Fruit fly (Drosophila melanogaster) whole organism, embryonic: ENCODE measurements around the gene Fmr1.
A peak's percentile ranks its signal among the peaks of the same experiment; 100 is the strongest.

Experiments used
- Ada2b ChIP-seq: fragments of 200-800 bp; sonication (Bioruptor generic); IDR thresholded peaks from 2 replicates; pipeline ENCODE4 v1.3.6; 2022; ENCODE audit warnings: missing biosample characterization, missing genetic modification characterization
- Bdp1 ChIP-seq: fragments of 200-800 bp; sonication (Bioruptor generic); optimal IDR thresholded peaks from 3 replicates; lab custom pipeline; 2016; ENCODE audit warnings: missing biosample characterization, missing genetic modification characterization
- CG10274 ChIP-seq: fragments of 200-800 bp; sonication (Bioruptor generic); optimal IDR thresholded peaks from 3 replicates; lab custom pipeline; 2017; ENCODE audit warnings: missing biosample characterization, mild to moderate bottlenecking, missing genetic modification characterization
- CG10959 ChIP-seq: fragments of 200-800 bp; sonication (Bioruptor generic); IDR thresholded peaks from 2 replicates; pipeline ENCODE4 v1.3.6; 2022; ENCODE audit warnings: missing biosample characterization, missing genetic modification characterization
- CG11085 ChIP-seq: fragments of 200-800 bp; sonication (Bioruptor generic); IDR thresholded peaks from 2 replicates; pipeline ENCODE4 v1.3.6; 2022; ENCODE audit warnings: missing biosample characterization, missing genetic modification characterization
- CG11695 ChIP-seq: fragments of 200-800 bp; sonication (Bioruptor generic); IDR thresholded peaks from 3 replicates; pipeline ENCODE4 v1.3.6; 2022; ENCODE audit warnings: missing biosample characterization, missing genetic modification characterization
- CG12219 ChIP-seq: fragments of 200-800 bp; sonication (Bioruptor generic); optimal IDR thresholded peaks from 3 replicates; lab custom pipeline; 2018; ENCODE audit warnings: missing biosample characterization, mild to moderate bottlenecking, missing genetic modification characterization
- CG12659 ChIP-seq: fragments of 200-800 bp; sonication (Bioruptor generic); optimal IDR thresholded peaks from 3 replicates; lab custom pipeline; 2017; ENCODE audit warnings: mild to moderate bottlenecking, missing biosample characterization, missing genetic modification reagents, missing genetic modification characterization
- CG12744 ChIP-seq: fragments of 200-800 bp; sonication (Bioruptor generic); optimal IDR thresholded peaks from 2 replicates; lab custom pipeline; 2016; ENCODE audit warnings: missing biosample characterization, missing genetic modification characterization
- CG13624 ChIP-seq: fragments of 200-800 bp; sonication (Bioruptor generic); optimal IDR thresholded peaks from 2 replicates; lab custom pipeline; 2016; ENCODE audit warnings: missing biosample characterization, missing genetic modification characterization
- CG14965 ChIP-seq: fragments of 200-800 bp; sonication (Bioruptor generic); optimal IDR thresholded peaks from 2 replicates; lab custom pipeline; 2016; ENCODE audit warnings: missing biosample characterization, missing genetic modification characterization, borderline replicate concordance
- CG1529 ChIP-seq: fragments of 200-800 bp; sonication (Bioruptor generic); optimal IDR thresholded peaks from 3 replicates; lab custom pipeline; 2018; ENCODE audit warnings: missing biosample characterization, missing genetic modification characterization
- CG1603 ChIP-seq: fragments of 200-800 bp; sonication (Bioruptor generic); optimal IDR thresholded peaks from 2 replicates; lab custom pipeline; 2019; ENCODE audit warnings: missing biosample characterization, mild to moderate bottlenecking, missing genetic modification characterization, moderate library complexity
- CG17385 ChIP-seq: fragments of 200-800 bp; sonication (Bioruptor generic); optimal IDR thresholded peaks from 3 replicates; lab custom pipeline; 2018; ENCODE audit warnings: missing biosample characterization, mild to moderate bottlenecking, missing genetic modification characterization
- CG17612 ChIP-seq: fragments of 200-800 bp; sonication (Bioruptor generic); IDR thresholded peaks from 2 replicates; pipeline ENCODE4 v1.3.6; 2022; ENCODE audit warnings: missing biosample characterization, missing genetic modification characterization
- CG17802 ChIP-seq: fragments of 200-800 bp; sonication (Bioruptor generic); optimal IDR thresholded peaks from 2 replicates; lab custom pipeline; 2018; ENCODE audit warnings: missing biosample characterization, mild to moderate bottlenecking, missing genetic modification characterization, moderate library complexity
- CG2678 ChIP-seq: fragments of 200-800 bp; sonication (Bioruptor generic); optimal IDR thresholded peaks from 3 replicates; lab custom pipeline; 2019; ENCODE audit warnings: missing biosample characterization, mild to moderate bottlenecking, missing genetic modification characterization, moderate library complexity
- CG30403 ChIP-seq: fragments of 200-800 bp; sonication (Bioruptor generic); optimal IDR thresholded peaks from 3 replicates; lab custom pipeline; 2016; ENCODE audit warnings: missing biosample characterization, missing genetic modification characterization
- CG3847 ChIP-seq: fragments of 200-800 bp; sonication (Bioruptor generic); IDR thresholded peaks from 2 replicates; pipeline ENCODE4 v1.3.6; 2022; ENCODE audit warnings: missing biosample characterization, missing genetic modification characterization
- CG7271 ChIP-seq: fragments of 200-800 bp; sonication (Bioruptor generic); optimal IDR thresholded peaks from 2 replicates; lab custom pipeline; 2018; ENCODE audit warnings: missing biosample characterization, mild to moderate bottlenecking, missing genetic modification characterization, moderate library complexity
- Deaf1 ChIP-seq: fragments of 200-800 bp; optimal IDR thresholded peaks from 3 replicates; lab custom pipeline; 2019; ENCODE audit warnings: missing biosample characterization, mild to moderate bottlenecking, missing genetic modification characterization, moderate library complexity
- ERR ChIP-seq: fragments of 200-800 bp; sonication (Bioruptor generic); optimal IDR thresholded peaks from 2 replicates; lab custom pipeline; 2016; ENCODE audit warnings: missing biosample characterization, missing genetic modification characterization
- Elba2 ChIP-seq: fragments of 200-800 bp; sonication (Bioruptor generic); optimal IDR thresholded peaks from 3 replicates; lab custom pipeline; 2016; ENCODE audit warnings: missing biosample characterization, missing genetic modification characterization
- Fer3 ChIP-seq: fragments of 200-800 bp; sonication (Bioruptor generic); optimal IDR thresholded peaks from 2 replicates; lab custom pipeline; 2018; ENCODE audit warnings: missing biosample characterization, mild to moderate bottlenecking, missing genetic modification characterization, moderate library complexity
- Gug ChIP-seq: fragments of 200-800 bp; sonication (Bioruptor generic); IDR thresholded peaks from 4 replicates; pipeline ENCODE4 v1.3.6; 2022; ENCODE audit warnings: missing biosample characterization, missing genetic modification characterization
- Jarid2 ChIP-seq: fragments of 200-800 bp; sonication (Bioruptor generic); optimal IDR thresholded peaks from 3 replicates; lab custom pipeline; 2017; ENCODE audit warnings: mild to moderate bottlenecking, missing biosample characterization, missing genetic modification reagents, missing genetic modification characterization
- Nf-YA ChIP-seq: fragments of 200-800 bp; sonication (Bioruptor generic); IDR thresholded peaks from 2 replicates; pipeline ENCODE4 v1.3.6; 2022; ENCODE audit warnings: missing biosample characterization, missing genetic modification characterization
- Pdp1 ChIP-seq, 2 experiments: fragments of 200-800 bp; sonication (Bioruptor generic); optimal IDR thresholded peaks; 3 replicates each; lab custom pipeline; 2016; ENCODE audit warnings: missing biosample characterization in 2 of 2, missing genetic modification characterization in 2 of 2, mild to moderate bottlenecking in 1 of 2, moderate library complexity in 1 of 2
- Ptx1 ChIP-seq: fragments of 200-800 bp; sonication (Bioruptor generic); IDR thresholded peaks from 2 replicates; pipeline ENCODE4 v1.3.6; 2022; ENCODE audit warnings: missing biosample characterization, missing genetic modification characterization
- Rx ChIP-seq: fragments of 200-800 bp; sonication (Bioruptor generic); IDR thresholded peaks from 2 replicates; pipeline ENCODE4 v1.3.6; 2022; ENCODE audit warnings: missing biosample characterization, missing genetic modification characterization
- Side ChIP-seq: fragments of 200-800 bp; sonication (Bioruptor generic); optimal IDR thresholded peaks from 2 replicates; lab custom pipeline; 2016; ENCODE audit warnings: missing biosample characterization, missing genetic modification characterization
- Xbp1 ChIP-seq: fragments of 200-800 bp; sonication (Bioruptor generic); optimal IDR thresholded peaks from 3 replicates; lab custom pipeline; 2016; ENCODE audit warnings: missing biosample characterization, mild to moderate bottlenecking, missing genetic modification characterization
- abd-A ChIP-seq: fragments of 200-800 bp; sonication (Bioruptor generic); optimal IDR thresholded peaks from 3 replicates; lab custom pipeline; 2019; ENCODE audit warnings: missing biosample characterization, mild to moderate bottlenecking, missing genetic modification characterization, moderate library complexity
- da ChIP-seq: fragments of 200-800 bp; sonication (Bioruptor generic); optimal IDR thresholded peaks from 2 replicates; lab custom pipeline; 2016; ENCODE audit warnings: missing biosample characterization, missing genetic modification characterization
- dm ChIP-seq: fragments of 200-800 bp; sonication (Bioruptor generic); optimal IDR thresholded peaks from 3 replicates; lab custom pipeline; 2016; ENCODE audit warnings: missing biosample characterization, missing genetic modification characterization
- dpn ChIP-seq, 2 experiments: fragments of 200-800 bp; sonication (Bioruptor generic); optimal IDR thresholded peaks; 3 replicates each; lab custom pipeline; 2016; ENCODE audit warnings: missing biosample characterization in 2 of 2, missing genetic modification characterization in 2 of 2
- fru ChIP-seq: fragments of >200 bp; optimal IDR thresholded peaks from 2 replicates; lab custom pipeline; 2017
- ftz-f1 ChIP-seq: fragments of 200-800 bp; sonication (Bioruptor generic); optimal IDR thresholded peaks from 2 replicates; lab custom pipeline; 2016; ENCODE audit warnings: missing biosample characterization, missing genetic modification characterization
- gcm ChIP-seq: fragments of 200-800 bp; sonication (Bioruptor generic); optimal IDR thresholded peaks from 2 replicates; lab custom pipeline; 2019; ENCODE audit warnings: missing biosample characterization, mild to moderate bottlenecking, missing genetic modification characterization, moderate library complexity
- gro ChIP-seq: fragments of 200-800 bp; sonication (Bioruptor generic); optimal IDR thresholded peaks from 2 replicates; lab custom pipeline; 2016; ENCODE audit warnings: missing biosample characterization, missing genetic modification characterization
- gt ChIP-seq: fragments of 200-800 bp; sonication (Bioruptor generic); IDR thresholded peaks from 2 replicates; pipeline ENCODE4 v1.3.6; 2022; ENCODE audit warnings: missing biosample characterization, missing genetic modification characterization
- ham ChIP-seq: fragments of 200-800 bp; sonication (Bioruptor generic); IDR thresholded peaks from 2 replicates; pipeline ENCODE4 v1.3.6; 2022; ENCODE audit warnings: missing biosample characterization, missing genetic modification characterization
- inv ChIP-seq: fragments of 200-800 bp; sonication (Bioruptor generic); IDR thresholded peaks from 2 replicates; pipeline ENCODE4 v1.3.6; 2022; ENCODE audit warnings: missing biosample characterization, missing genetic modification characterization; ENCODE audit not compliant: partially characterized antibody
- lab ChIP-seq: fragments of 200-800 bp; sonication (Bioruptor generic); optimal IDR thresholded peaks from 3 replicates; lab custom pipeline; 2017; ENCODE audit warnings: missing biosample characterization, missing genetic modification characterization, mild to moderate bottlenecking, moderate library complexity, missing genetic modification reagents
- pum ChIP-seq: fragments of 200-800 bp; sonication (Bioruptor generic); optimal IDR thresholded peaks from 2 replicates; lab custom pipeline; 2016; ENCODE audit warnings: missing biosample characterization, missing genetic modification characterization
- repo ChIP-seq: fragments of 200-800 bp; sonication (Bioruptor generic); optimal IDR thresholded peaks from 2 replicates; lab custom pipeline; 2016; ENCODE audit warnings: missing biosample characterization, missing genetic modification characterization
- scrt ChIP-seq: fragments of 200-800 bp; sonication (Bioruptor generic); optimal IDR thresholded peaks from 2 replicates; lab custom pipeline; 2018; ENCODE audit warnings: missing biosample characterization, mild to moderate bottlenecking, missing genetic modification characterization, moderate library complexity
- sna ChIP-seq: fragments of 200-800 bp; sonication (Bioruptor generic); IDR thresholded peaks from 2 replicates; pipeline ENCODE4 v1.3.6; 2022; ENCODE audit warnings: missing biosample characterization, missing genetic modification characterization; ENCODE audit not compliant: partially characterized antibody
- ssp ChIP-seq: fragments of 200-800 bp; sonication (Bioruptor generic); IDR thresholded peaks from 2 replicates; pipeline ENCODE4 v1.3.6; 2022; ENCODE audit warnings: missing biosample characterization, missing genetic modification characterization
- stc ChIP-seq: fragments of 200-800 bp; sonication (Bioruptor generic); IDR thresholded peaks from 2 replicates; pipeline ENCODE4 v1.3.6; 2022; ENCODE audit warnings: missing biosample characterization, missing genetic modification characterization
- stwl ChIP-seq: fragments of 200-800 bp; sonication (Bioruptor generic); optimal IDR thresholded peaks from 3 replicates; lab custom pipeline; 2018; ENCODE audit warnings: missing biosample characterization, mild to moderate bottlenecking, missing genetic modification characterization, moderate library complexity
- ttk ChIP-seq: fragments of 200-800 bp; sonication (Bioruptor generic); IDR thresholded peaks from 2 replicates; pipeline ENCODE4 v2.1.2; 2022; ENCODE audit warnings: missing biosample characterization, missing genetic modification characterization

Fmr1 gene

DNA sequence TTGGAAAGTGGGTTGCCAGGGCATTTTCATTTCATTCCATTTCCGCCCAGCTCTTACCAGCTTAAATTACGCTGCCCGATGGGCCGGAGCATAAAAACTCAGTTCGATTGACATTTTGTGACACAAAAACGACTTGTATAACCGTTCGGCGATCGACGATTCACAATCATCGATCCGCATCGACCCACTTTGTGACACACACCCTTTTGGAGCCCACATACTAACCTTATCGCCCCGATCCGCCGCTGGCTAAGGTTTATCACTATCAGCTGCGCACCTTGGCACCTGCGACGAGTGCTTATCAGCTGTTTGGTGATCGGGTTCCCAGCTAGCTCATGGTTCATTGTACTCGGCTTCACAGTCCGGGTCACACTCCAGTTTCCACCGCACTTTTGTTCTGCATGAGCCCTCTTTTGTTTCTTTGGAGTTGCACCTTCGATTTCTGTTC lies 10.5 kb downstream of the Fmr1 start (continued):
- TF ChIP-seq Gug (GFP tag; lab: Robert Waterston, UW) (no peak), ERR (GFP tag; lab: Kevin White, UChicago) (no peak), Ptx1 (GFP tag; lab: Robert Waterston, UW) (no peak), lab (GFP tag; lab: Kevin White, UChicago) (peak; percentile 73), CG12219 (peak; percentile 8), ssp (GFP tag; lab: Robert Waterston, UW) (no peak), CG17385 (no peak), scrt (GFP tag; lab: Kevin White, UChicago) (no peak), CG13624 (GFP tag; lab: Kevin White, UChicago) (no peak), gcm (GFP tag; lab: Kevin White, UChicago) (no peak), CG14965 (GFP tag; lab: Kevin White, UChicago) (no peak), CG7271 (tag; lab: Kevin White, UChicago) (no peak), stc (no peak), stwl (tag; lab: Kevin White, UChicago) (no peak), Side (GFP tag; lab: Kevin White, UChicago) (no peak), ttk (GFP tag; lab: Robert Waterston, UW) (no peak), ham (GFP tag; lab: Robert Waterston, UW) (no peak), dm (GFP tag; lab: Kevin White, UChicago) (no peak), fru (lab: Kevin White, UChicago) (no peak), Fer3 (no peak), CG3847 (GFP tag; lab: Robert Waterston, UW) (no peak), CG30403 (GFP tag; lab: Kevin White, UChicago) (no peak), CG1529 (GFP tag; lab: Kevin White, UChicago) (no peak), gt (no peak), sna (GFP tag; lab: Robert Waterston, UW) (no peak), Nf-YA (GFP tag; lab: Robert Waterston, UW) (0 out of 2 replicates have a peak, but pooled peaks have one; percentile 20), da (GFP tag; lab: Kevin White, UChicago) (no peak), CG2678 (tag; lab: Kevin White, UChicago) (peak; percentile 25), abd-A (tag; lab: Kevin White, UChicago) (no peak), CG11695 (GFP tag; lab: Robert Waterston, UW) (no peak), CG17612 (GFP tag; lab: Robert Waterston, UW) (no peak), pum (GFP tag; lab: Kevin White, UChicago) (no peak), CG10274 (no peak), CG1603 (no peak), Xbp1 (no peak), Elba2 (GFP tag; lab: Kevin White, UChicago) (no peak), Bdp1 (GFP tag; lab: Kevin White, UChicago) (no peak), ftz-f1 (GFP tag; lab: Kevin White, UChicago) (peak; percentile 36), CG17802 (tag; lab: Kevin White, UChicago) (no peak), Ada2b (no peak), CG11085 (no peak), Deaf1 (tag; lab: Kevin White, UChicago) (peak; percentile 83), gro (GFP tag; lab: Kevin White, UChicago) (peak; percentile 9), CG10959 (no peak), CG12659 (no peak), CG12744 (GFP tag; lab: Kevin White, UChicago) (no peak), Rx (GFP tag; lab: Robert Waterston, UW) (no peak), repo (GFP tag; lab: Kevin White, UChicago) (no peak), Pdp1 (GFP tag; optimal IDR thresholded peaks at IDR 0.05; lab: Kevin White, UChicago) (peak in 1 of 2 experiments; percentile 98), inv (GFP tag; lab: Robert Waterston, UW) (no peak), dpn (GFP tag; optimal IDR thresholded peaks at IDR 0.05; lab: Kevin White, UChicago) (no peak), Jarid2 (GFP tag; lab: Kevin White, UChicago) (no peak)
